Worm (Caenorhabditis elegans) whole organism, L2 larva: ENCODE measurements around the gene str-18.

Experiments
- aly-2 ChIP-seq: fragments of 150-350 bp; optimal IDR thresholded peaks from 2 replicates; lab custom pipeline; 2014; ENCODE audit warnings: missing biosample characterization, missing genetic modification characterization
- ceh-16 ChIP-seq: fragments of 150-350 bp; optimal IDR thresholded peaks from 2 replicates; lab custom pipeline; 2014; ENCODE audit warnings: missing biosample characterization, missing genetic modification characterization
- ceh-82 ChIP-seq: fragments of 150-350 bp; optimal IDR thresholded peaks from 2 replicates; lab custom pipeline; 2014; ENCODE audit warnings: missing biosample characterization, missing genetic modification characterization
- egl-27 ChIP-seq: sonication (generic microtip); optimal IDR thresholded peaks from 3 replicates; lab custom pipeline; 2017; ENCODE audit warnings: missing biosample characterization, missing genetic modification reagents, missing genetic modification characterization
- lin-13 ChIP-seq: fragments of 150-350 bp; optimal IDR thresholded peaks from 2 replicates; lab custom pipeline; 2014; ENCODE audit warnings: missing biosample characterization, missing genetic modification reagents, missing genetic modification characterization
- nhr-10 ChIP-seq: sonication (generic microtip); optimal IDR thresholded peaks from 2 replicates; lab custom pipeline; 2017; ENCODE audit warnings: missing biosample characterization, missing genetic modification characterization
- nhr-12 ChIP-seq: fragments of 150-350 bp; optimal IDR thresholded peaks from 2 replicates; lab custom pipeline; 2014; ENCODE audit warnings: missing biosample characterization, missing genetic modification characterization
- nhr-23 ChIP-seq: fragments of 150-350 bp; optimal IDR thresholded peaks from 2 replicates; lab custom pipeline; 2014; ENCODE audit warnings: missing biosample characterization, missing genetic modification reagents, missing genetic modification characterization
- nhr-237 ChIP-seq: fragments of 150-350 bp; optimal IDR thresholded peaks from 2 replicates; lab custom pipeline; 2014; ENCODE audit warnings: missing biosample characterization, missing genetic modification characterization
- nhr-6 ChIP-seq: fragments of 150-350 bp; optimal IDR thresholded peaks from 2 replicates; lab custom pipeline; 2014; ENCODE audit warnings: missing biosample characterization, missing genetic modification characterization
- skn-1 ChIP-seq: sonication (generic microtip); optimal IDR thresholded peaks from 2 replicates; lab custom pipeline; 2017; ENCODE audit warnings: missing biosample characterization, missing genetic modification characterization
- unc-39 ChIP-seq: fragments of 150-350 bp; optimal IDR thresholded peaks from 2 replicates; lab custom pipeline; 2014; ENCODE audit warnings: missing biosample characterization, missing genetic modification characterization
- unc-62 ChIP-seq: fragments of 150-350 bp; optimal IDR thresholded peaks from 2 replicates; lab custom pipeline; 2014; ENCODE audit warnings: missing biosample characterization, missing genetic modification reagents, missing genetic modification characterization

DNA sequence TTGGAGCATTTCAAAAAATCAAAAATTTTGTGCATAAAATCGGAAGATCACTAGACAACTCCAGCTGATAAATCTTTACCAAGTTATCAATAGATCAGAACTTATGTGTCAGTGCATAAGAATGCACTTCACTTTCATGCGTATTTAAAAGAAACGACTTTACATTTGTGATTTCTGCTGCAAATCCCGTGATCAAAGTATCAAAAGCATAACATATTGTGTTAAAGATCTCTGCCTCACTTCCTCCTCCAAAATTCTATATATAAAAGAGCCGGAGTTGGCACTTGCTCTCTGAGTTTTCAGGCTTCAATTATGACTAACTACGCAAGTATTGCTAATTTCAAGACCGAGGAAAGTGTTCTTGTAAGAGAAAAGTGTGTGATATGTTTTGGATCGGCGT is 48.1 kb downstream of the str-18 start, which contains the start of gene nhr-198:
- TF ChIP-seq ceh-82 (tag; lab: Kevin White, UChicago) (no peak), lin-13 (GFP tag; lab: Kevin White, UChicago) (no peak), egl-27 (tag; lab: Kevin White, UChicago) (no peak), nhr-6 (tag; lab: Kevin White, UChicago) (no peak), nhr-23 (tag; lab: Kevin White, UChicago) (no peak), unc-39 (tag; lab: Kevin White, UChicago) (no peak), nhr-10 (tag; lab: Kevin White, UChicago) (no peak), aly-2 (tag; lab: Kevin White, UChicago) (no peak), nhr-12 (tag; lab: Kevin White, UChicago) (no peak), ceh-16 (no peak), skn-1 (tag; lab: Kevin White, UChicago) (no peak), unc-62 (GFP tag; lab: Kevin White, UChicago) (no peak), nhr-237 (tag; lab: Kevin White, UChicago) (no peak)
